Worm (Caenorhabditis elegans): ENCODE measurements around the gene del-5.
A peak's percentile ranks its signal among the peaks of the same experiment; 100 is the strongest.

del-5 gene

DNA sequence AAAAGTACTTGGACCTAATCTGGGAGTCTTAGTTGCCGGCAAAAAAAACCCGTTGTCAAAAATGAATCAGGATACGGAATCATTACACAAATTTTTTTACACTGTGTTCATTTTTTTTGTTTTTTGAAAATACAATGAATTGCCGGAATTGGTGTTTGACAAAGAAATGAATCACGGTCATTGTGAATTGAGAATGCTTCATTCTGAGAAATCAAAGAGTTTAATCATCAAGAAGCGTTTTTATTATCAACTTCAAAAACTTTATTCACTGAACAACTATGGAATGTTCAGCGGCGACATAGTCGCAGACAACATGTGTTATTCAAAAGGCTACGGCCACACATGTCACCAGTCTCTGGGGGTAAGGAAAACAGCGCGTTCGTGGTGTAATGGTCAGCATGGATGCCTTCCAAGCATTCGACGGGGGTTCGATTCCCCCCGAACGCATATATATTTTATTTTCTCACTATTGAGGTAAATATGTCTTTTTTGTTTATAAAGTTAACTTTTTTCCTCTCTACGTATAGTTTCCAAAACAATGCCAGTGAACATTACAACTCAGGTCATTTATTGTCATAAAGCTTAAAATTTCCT is 44.4 kb downstream of the del-5 start, which contains the start of gene nas-10:
nas-10 (minus strand) TSS at position 51 of the 594 bp plus-strand sequence.
- no peak for TF ChIP-seq jun-1 (tag; optimal IDR thresholded peaks at IDR 0.05)
- TF ChIP-seq ceh-32 (tag; optimal IDR thresholded peaks at IDR 0.05; ENCODE audit: poor library complexity): no peak
- peak in 1 of 2 experiments; percentile 72 for TF ChIP-seq daf-16 (GFP tag; optimal IDR thresholded peaks at IDR 0.05)
- TF ChIP-seq daf-16 (tag; optimal IDR thresholded peaks at IDR 0.05): peak; percentile 83
- no peak for TF ChIP-seq lsy-2 (tag; optimal IDR thresholded peaks at IDR 0.05)
- TF ChIP-seq fkh-10 (GFP tag; optimal IDR thresholded peaks at IDR 0.05): no peak
- TF ChIP-seq dmd-8 (GFP tag; IDR thresholded peaks at IDR 0.05): peak; percentile 82
- TF ChIP-seq saeg-2 (GFP tag; IDR thresholded peaks at IDR 0.05): no peak
- TF ChIP-seq mes-2 (tag; optimal IDR thresholded peaks at IDR 0.05; ENCODE audit: poor library complexity, severe bottlenecking): peak; percentile 79
- TF ChIP-seq dmd-9 (GFP tag; IDR thresholded peaks at IDR 0.05): peak; percentile 61; the same call in 1 of the 2 replicates
- TF ChIP-seq lin-39 (tag; optimal IDR thresholded peaks at IDR 0.05): no peak
- no peak for TF ChIP-seq ztf-11 (tag; optimal IDR thresholded peaks at IDR 0.05)
- TF ChIP-seq T20F7.1 (GFP tag; optimal IDR thresholded peaks at IDR 0.05): peak; percentile 29
- no peak for TF ChIP-seq ceh-82 (tag; optimal IDR thresholded peaks at IDR 0.05)
- TF ChIP-seq spr-3 (GFP tag; optimal IDR thresholded peaks at IDR 0.05): peak; percentile 75
- peak; percentile 20 for TF ChIP-seq F49E8.2 (tag; optimal IDR thresholded peaks at IDR 0.05; ENCODE audit: borderline replicate concordance)
- no peak; the same call in 1 of the 2 replicates for TF ChIP-seq pha-4 (GFP tag; IDR thresholded peaks at IDR 0.05)
- no peak for TF ChIP-seq pha-4 (tag; optimal IDR thresholded peaks at IDR 0.05)
- TF ChIP-seq spr-1 (tag; optimal IDR thresholded peaks at IDR 0.05): peak; percentile 71
- TF ChIP-seq skn-1 (tag; optimal IDR thresholded peaks at IDR 0.05): no peak
- TF ChIP-seq nhr-76 (tag; optimal IDR thresholded peaks at IDR 0.05): no peak
- TF ChIP-seq hlh-30 (tag; optimal IDR thresholded peaks at IDR 0.05; ENCODE audit: insufficient read depth): peak; percentile 44
- 0 out of 2 replicates have a peak, but pooled peaks have one; percentile 48 for TF ChIP-seq zip-11 (GFP tag; IDR thresholded peaks at IDR 0.05)
- peak; percentile 90 for TF ChIP-seq vab-7 (GFP tag; IDR thresholded peaks at IDR 0.05)
- TF ChIP-seq mdt-29 (GFP tag; IDR thresholded peaks at IDR 0.05): no peak
- TF ChIP-seq ctbp-1 (GFP tag; IDR thresholded peaks at IDR 0.05): peak; percentile 90
- TF ChIP-seq zfp-3 (GFP tag; conservative IDR thresholded peaks at IDR 0.05): peak; percentile 63; the same call in 1 of the 2 replicates
- peak; percentile 73; the same call in 1 of the 2 replicates for TF ChIP-seq ceh-44 (GFP tag; IDR thresholded peaks at IDR 0.05)
- TF ChIP-seq dpl-1 (GFP tag; optimal IDR thresholded peaks at IDR 0.05): peak; percentile 5
- no peak for TF ChIP-seq ces-1 (GFP tag; optimal IDR thresholded peaks at IDR 0.05)
- peak; percentile 94 for TF ChIP-seq aha-1 (tag)
- no peak for TF ChIP-seq ceh-28 (tag; optimal IDR thresholded peaks at IDR 0.05)
- TF ChIP-seq pqm-1 (tag; optimal IDR thresholded peaks at IDR 0.05): no peak
- peak; percentile 85 for TF ChIP-seq madf-9 (GFP tag; conservative IDR thresholded peaks at IDR 0.05)
- TF ChIP-seq lin-15B (tag; optimal IDR thresholded peaks at IDR 0.05): no peak
- TF ChIP-seq ceh-20 (GFP tag; IDR thresholded peaks at IDR 0.05): no peak
- 0 out of 2 replicates have a peak, but pooled peaks have one; percentile 18 for TF ChIP-seq daf-8 (GFP tag; IDR thresholded peaks at IDR 0.05)
- TF ChIP-seq duxl-1 (tag; optimal IDR thresholded peaks at IDR 0.05; ENCODE audit: poor library complexity): peak; percentile 74
- TF ChIP-seq daf-12 (tag; optimal IDR thresholded peaks at IDR 0.05): no peak
- TF ChIP-seq nhr-25 (tag; optimal IDR thresholded peaks at IDR 0.05; ENCODE audit: borderline replicate concordance, insufficient read depth): peak; percentile 26
- peak; percentile 91 for TF ChIP-seq arid-1 (GFP tag; conservative IDR thresholded peaks at IDR 0.05)
- TF ChIP-seq zip-2 (tag; optimal IDR thresholded peaks at IDR 0.05): peak; percentile 40
- TF ChIP-seq mdl-1 (tag; optimal IDR thresholded peaks at IDR 0.05): peak in 1 of 2 experiments; percentile 57
- no peak for TF ChIP-seq mep-1 (tag; optimal IDR thresholded peaks at IDR 0.05)
- TF ChIP-seq nhr-11 (tag; optimal IDR thresholded peaks at IDR 0.05): no peak
- peak; percentile 82 for TF ChIP-seq F26F4.8 (GFP tag; conservative IDR thresholded peaks at IDR 0.05)
- TF ChIP-seq hmg-1.1 (GFP tag; IDR thresholded peaks at IDR 0.05): peak; percentile 96
- peak; percentile 85 for TF ChIP-seq daf-19 (GFP tag; conservative IDR thresholded peaks at IDR 0.05)
- TF ChIP-seq snpc-1.2 (GFP tag; IDR thresholded peaks at IDR 0.05): no peak; the same call in none of the 2 replicates
- peak; percentile 64 for TF ChIP-seq sdz-12 (GFP tag; optimal IDR thresholded peaks at IDR 0.05)

Measured in whole organism, L4 larva.